Worm (Caenorhabditis elegans): ENCODE results near the gene nhr-234.

nhr-234 gene

ce11 chrII:12679635-12680034 is 43.2 kb downstream of the nhr-234 start, which contains the start of the genes Y38E10A.33 and cox-10:
TSS of gene Y38E10A.33 (minus strand) at chrII:12679646.
TSS of gene cox-10 (plus strand) at chrII:12679954.
- TF ChIP-seq ceh-9 (tag; optimal IDR thresholded peaks at IDR 0.05) (no peak), unc-42 (tag; optimal IDR thresholded peaks at IDR 0.05) (peak; percentile 26), pax-1 (tag; optimal IDR thresholded peaks at IDR 0.05) (peak; percentile 7), ceh-34 (tag; optimal IDR thresholded peaks at IDR 0.05) (no peak), gmeb-2 (tag; optimal IDR thresholded peaks at IDR 0.05) (no peak)

All from whole organism, late embryonic.